Fruit fly (Drosophila melanogaster): ENCODE data around the gene CG1575.

- TF ChIP-seq h (optimal IDR thresholded peaks at IDR 0.05) (no peak), Myc (optimal IDR thresholded peaks at IDR 0.05) (no peak), Sin3A (optimal IDR thresholded peaks at IDR 0.05) (no peak), psq (optimal IDR thresholded peaks at IDR 0.05) (no peak), insv (optimal IDR thresholded peaks at IDR 0.05) (no peak)
Observed at dm6 chrX:8135420-8135874, 18.6 kb downstream of the CG1575 start, which contains the start of the genes cyr and CG2120.

Measured in Kc167 (cell line).